Fruit fly (Drosophila melanogaster) whole organism, larva: Measurements from ENCODE around the gene CG14104.
"Not testable (repeated sequence)": the region's sequence is repeated elsewhere in the genome, so short reads cannot be mapped to it uniquely, and the experiment has no call there.

Experiments used
- noc ChIP-seq: fragments of 200-800 bp; sonication (Bioruptor generic); optimal IDR thresholded peaks from 3 replicates; lab custom pipeline; 2019; ENCODE audit warnings: missing biosample characterization, mild to moderate bottlenecking, missing genetic modification characterization, moderate library complexity

CG14104 gene

DNA sequence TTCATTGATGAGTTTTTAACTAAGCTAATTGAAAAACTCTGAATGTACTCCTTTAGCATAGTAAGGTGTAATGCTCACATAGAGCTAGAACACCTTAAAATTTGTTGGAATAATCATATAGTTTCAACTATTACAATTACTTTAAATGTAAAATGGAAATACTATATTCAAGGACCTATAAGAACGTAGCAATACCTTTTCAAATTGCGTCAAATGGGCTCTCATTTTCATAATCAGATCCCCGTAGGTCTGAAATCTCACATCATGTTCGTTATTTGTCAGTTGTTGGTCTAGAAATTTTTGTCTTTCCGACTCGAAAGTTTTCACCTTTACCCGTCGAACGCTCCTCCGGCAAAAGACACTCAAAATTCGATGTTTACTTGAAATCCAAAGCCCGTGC is 46.9 kb downstream of the CG14104 start, which contains the start of gene Vtld:
Gene Vtld (plus strand): TSS at position 301 of the 400 bp plus-strand sequence.
- not testable (repeated sequence) for TF ChIP-seq noc
